Fruit fly (Drosophila melanogaster): ENCODE measurements around the gene CG4270.

- TF ChIP-seq CG6808 (GFP tag; optimal IDR thresholded peaks at IDR 0.05) (no peak), Hr39 (GFP tag; optimal IDR thresholded peaks at IDR 0.05) (no peak), CG6792 (GFP tag; optimal IDR thresholded peaks at IDR 0.05) (no peak), cyc (GFP tag; optimal IDR thresholded peaks at IDR 0.05) (no peak)
Observed at dm6 chr2L:2216065-2216464, 47.2 kb upstream of the CG4270 start, which contains the start of gene daed.

Measured in whole organism, prepupa.